Fruit fly (Drosophila melanogaster): ENCODE measurements around the gene lsn.

The lsn gene

DNA sequence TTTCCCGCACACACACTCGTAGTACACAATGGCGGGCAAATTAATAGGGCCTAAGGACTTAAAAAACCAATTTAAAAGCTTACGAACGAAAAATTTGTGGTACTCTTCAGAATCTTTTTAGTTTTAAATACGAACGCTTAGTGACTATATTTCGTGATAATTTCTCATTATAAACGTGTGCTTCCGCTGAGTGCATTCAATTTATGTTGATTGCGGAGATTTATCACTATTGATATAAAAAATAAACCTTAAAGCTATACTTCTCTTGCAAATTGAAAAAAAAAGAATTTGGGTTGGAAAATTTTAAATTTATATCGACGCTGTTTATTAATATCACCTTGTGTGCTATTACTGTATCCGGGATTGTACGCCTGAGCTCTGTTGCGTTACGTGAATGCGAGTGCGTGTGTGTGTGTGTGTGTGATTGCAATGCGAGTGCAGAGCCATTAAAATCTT is 16.0 kb upstream of the lsn start (continued):
- TF ChIP-seq sna (GFP tag; IDR thresholded peaks at IDR 0.05; ENCODE audit: partially characterized antibody) (no peak), HLH4C (GFP tag; IDR thresholded peaks at IDR 0.05; ENCODE audit: partially characterized antibody) (no peak), ranshi (GFP tag; IDR thresholded peaks at IDR 0.05) (peak; percentile 38; the same call in 1 of the 2 replicates), CG8281 (tag; optimal IDR thresholded peaks at IDR 0.05) (peak; percentile 40), Ssrp (tag; optimal IDR thresholded peaks at IDR 0.05) (peak; percentile 73), CG12219 (GFP tag; optimal IDR thresholded peaks at IDR 0.05) (peak; percentile 34), CG2875 (GFP tag; optimal IDR thresholded peaks at IDR 0.05) (peak; percentile 59), Adf1 (GFP tag; IDR thresholded peaks at IDR 0.05) (no peak), CG32767 (GFP tag; IDR thresholded peaks at IDR 0.05) (no peak), CG8924 (tag; optimal IDR thresholded peaks at IDR 0.05) (peak; percentile 84), Max (GFP tag; optimal IDR thresholded peaks at IDR 0.05) (peak; percentile 57), Med (GFP tag) (peak; percentile 87), Poxn (GFP tag; IDR thresholded peaks at IDR 0.05) (no peak), CG14965 (GFP tag; optimal IDR thresholded peaks at IDR 0.05; ENCODE audit: borderline replicate concordance) (peak; percentile 1), CG11504 (tag; optimal IDR thresholded peaks at IDR 0.05) (peak; percentile 87), CG1603 (tag; optimal IDR thresholded peaks at IDR 0.05) (peak; percentile 11), CG11085 (GFP tag; IDR thresholded peaks at IDR 0.05) (no peak), vfl (GFP tag; optimal IDR thresholded peaks at IDR 0.05) (peak; percentile 52), CG43689 (GFP tag; IDR thresholded peaks at IDR 0.05) (no peak), CG7786 (GFP tag; optimal IDR thresholded peaks at IDR 0.05) (peak; percentile 42), Dfd (GFP tag; optimal IDR thresholded peaks at IDR 0.05) (no peak), h (optimal IDR thresholded peaks at IDR 0.05) (no peak), hb (GFP tag; IDR thresholded peaks at IDR 0.05; ENCODE audit: partially characterized antibody) (no peak), Eip74EF (GFP tag; optimal IDR thresholded peaks at IDR 0.05) (peak in 1 of 2 experiments; percentile 78), Opbp (GFP tag; IDR thresholded peaks at IDR 0.05; ENCODE audit: partially characterized antibody) (no peak), PHDP (tag; optimal IDR thresholded peaks at IDR 0.05) (peak; percentile 56), dmrt11E (tag; optimal IDR thresholded peaks at IDR 0.05) (peak; percentile 82), tgo (GFP tag; IDR thresholded peaks at IDR 0.05) (peak; percentile 59; the same call in 2 of the 3 replicates), CG10209 (GFP tag; optimal IDR thresholded peaks at IDR 0.05) (peak; percentile 55), CG15601 (tag; optimal IDR thresholded peaks at IDR 0.05) (peak; percentile 56), ATbp (GFP tag; optimal IDR thresholded peaks at IDR 0.05) (peak; percentile 57), Sin3A (optimal IDR thresholded peaks at IDR 0.05) (no peak), CG4707 (GFP tag; optimal IDR thresholded peaks at IDR 0.05) (no peak), fru (optimal IDR thresholded peaks at IDR 0.05) (no peak), CG3726 (GFP tag; IDR thresholded peaks at IDR 0.05) (no peak), Drgx (GFP tag; IDR thresholded peaks at IDR 0.05) (peak; percentile 89), Rx (GFP tag; IDR thresholded peaks at IDR 0.05) (no peak), sima (GFP tag; optimal IDR thresholded peaks at IDR 0.05) (no peak), CG10543 (GFP tag; optimal IDR thresholded peaks at IDR 0.05) (no peak), fu2 (GFP tag; optimal IDR thresholded peaks at IDR 0.05) (no peak), CHES-1-like (GFP tag; optimal IDR thresholded peaks at IDR 0.05) (peak; percentile 44), CG10431 (GFP tag; optimal IDR thresholded peaks at IDR 0.05) (peak; percentile 0), salm (tag; optimal IDR thresholded peaks at IDR 0.05) (peak; percentile 19), Hey (tag; optimal IDR thresholded peaks at IDR 0.05) (no peak), CG4730 (GFP tag; IDR thresholded peaks at IDR 0.05) (no peak), Hr3 (GFP tag; optimal IDR thresholded peaks at IDR 0.05) (peak; percentile 56), jing (GFP tag; optimal IDR thresholded peaks at IDR 0.05) (peak; percentile 1), scrt (GFP tag; optimal IDR thresholded peaks at IDR 0.05) (no peak), lmd (GFP tag; IDR thresholded peaks at IDR 0.05) (peak; percentile 50), Awh (GFP tag; IDR thresholded peaks at IDR 0.05) (no peak), CG7839 (tag; optimal IDR thresholded peaks at IDR 0.05) (peak; percentile 86)
